Worm (Caenorhabditis elegans) whole organism, L4 larva: ENCODE results near the gene shl-1.
A peak's percentile ranks its signal among the peaks of the same experiment; 100 is the strongest.

Experiments used
- D1046.2 ChIP-seq: fragments of 200-800 bp; sonication (Bioruptor generic); IDR thresholded peaks from 2 replicates; pipeline ENCODE4 v1.3.6; 2022; ENCODE audit warnings: missing genetic modification characterization, missing compliant biosample characterization
- F10B5.3 ChIP-seq: sonication (generic microtip); optimal IDR thresholded peaks from 2 replicates; lab custom pipeline; 2016; ENCODE audit warnings: mild to moderate bottlenecking, missing genetic modification characterization, missing compliant biosample characterization
- F26F4.8 ChIP-seq: fragments of 200-800 bp; sonication (Bioruptor generic); conservative IDR thresholded peaks from 2 replicates; pipeline ENCODE4 v1.3.6; 2022; ENCODE audit warnings: missing genetic modification characterization, missing compliant biosample characterization
- F44E2.7 ChIP-seq: fragments of 200-800 bp; sonication (Bioruptor generic); IDR thresholded peaks from 2 replicates; pipeline ENCODE4 v2.1.2; 2022; ENCODE audit warnings: missing genetic modification characterization, missing compliant biosample characterization
- F49E8.2 ChIP-seq: sonication (generic microtip); optimal IDR thresholded peaks from 2 replicates; lab custom pipeline; 2016; ENCODE audit warnings: missing compliant biosample characterization, mild to moderate bottlenecking, missing genetic modification characterization, borderline replicate concordance
- R02D3.7 ChIP-seq: fragments of 150-350 bp; sonication (generic microtip); optimal IDR thresholded peaks from 3 replicates; lab custom pipeline; 2014; ENCODE audit warnings: missing biosample characterization, missing genetic modification characterization
- T26A8.4 ChIP-seq: fragments of 200-800 bp; sonication (Bioruptor generic); IDR thresholded peaks from 2 replicates; pipeline ENCODE4 v1.3.6; 2022; ENCODE audit warnings: missing genetic modification characterization, missing compliant biosample characterization
- Y75B8A.6 ChIP-seq: fragments of 200-800 bp; sonication (Bioruptor generic); IDR thresholded peaks from 2 replicates; pipeline ENCODE4 v1.3.6; 2022; ENCODE audit warnings: missing genetic modification reagents, missing genetic modification characterization, missing compliant biosample characterization
- aha-1 ChIP-seq: fragments of 150-350 bp; peaks from one replicate; lab custom pipeline; 2014; ENCODE audit warnings: missing biosample characterization, missing genetic modification characterization
- attf-4 ChIP-seq: sonication (generic microtip); optimal IDR thresholded peaks from 3 replicates; lab custom pipeline; 2017; ENCODE audit warnings: missing biosample characterization, missing genetic modification characterization
- ceh-44 ChIP-seq: fragments of 200-800 bp; sonication (Bioruptor generic); IDR thresholded peaks from 2 replicates; pipeline ENCODE4 v1.3.6; 2022; ENCODE audit warnings: missing genetic modification reagents, missing genetic modification characterization, missing compliant biosample characterization
- ceh-62 ChIP-seq: sonication (generic microtip); optimal IDR thresholded peaks from 2 replicates; lab custom pipeline; 2017; ENCODE audit warnings: missing biosample characterization, missing genetic modification characterization
- daf-16 ChIP-seq, 3 experiments: sonication (generic microtip); optimal IDR thresholded peaks; 2 replicates each; lab custom pipeline; 2016 to 2017; ENCODE audit warnings: missing genetic modification characterization in 3 of 3, missing genetic modification reagents in 3 of 3, mild to moderate bottlenecking in 2 of 3, missing compliant biosample characterization in 2 of 3, missing biosample characterization in 1 of 3, moderate library complexity in 1 of 3
- dmd-6 ChIP-seq: fragments of 200-800 bp; sonication (Bioruptor generic); IDR thresholded peaks from 2 replicates; pipeline ENCODE4 v1.3.6; 2022; ENCODE audit warnings: missing genetic modification reagents, missing genetic modification characterization, missing compliant biosample characterization
- dmd-8 ChIP-seq: fragments of 200-800 bp; sonication (Bioruptor generic); IDR thresholded peaks from 2 replicates; pipeline ENCODE4 v1.3.6; 2022; ENCODE audit warnings: missing genetic modification characterization, missing compliant biosample characterization
- dpl-1 ChIP-seq: fragments of 150-350 bp; optimal IDR thresholded peaks from 2 replicates; lab custom pipeline; 2014; ENCODE audit warnings: missing biosample characterization, missing genetic modification reagents, missing genetic modification characterization
- dve-1 ChIP-seq: sonication (generic microtip); optimal IDR thresholded peaks from 2 replicates; lab custom pipeline; 2017; ENCODE audit warnings: antibody characterized with exemption, mild to moderate bottlenecking, missing genetic modification characterization, missing compliant biosample characterization; ENCODE audit not compliant: insufficient read depth
- egl-43 ChIP-seq: fragments of 200-800 bp; sonication (Bioruptor generic); IDR thresholded peaks from 2 replicates; pipeline ENCODE4 v1.3.6; 2022; ENCODE audit warnings: missing genetic modification reagents, missing genetic modification characterization, missing compliant biosample characterization
- fkh-10 ChIP-seq: fragments of 150-350 bp; optimal IDR thresholded peaks from 2 replicates; lab custom pipeline; 2014; ENCODE audit warnings: missing biosample characterization, missing genetic modification reagents, missing genetic modification characterization
- fos-1 ChIP-seq: fragments of 150-350 bp; optimal IDR thresholded peaks from 2 replicates; lab custom pipeline; 2014; ENCODE audit warnings: missing biosample characterization, missing genetic modification characterization
- gei-8 ChIP-seq: fragments of 200-800 bp; sonication (Bioruptor generic); optimal IDR thresholded peaks from 2 replicates; lab custom pipeline; 2018; ENCODE audit warnings: mild to moderate bottlenecking, missing genetic modification characterization, missing compliant biosample characterization
- hif-1 ChIP-seq, 2 experiments: sonication (generic microtip); optimal IDR thresholded peaks; 2 replicates each; lab custom pipeline; 2016 to 2017; ENCODE audit warnings: missing compliant biosample characterization in 2 of 2, missing genetic modification characterization in 2 of 2, missing genetic modification reagents in 2 of 2, missing genotype in 2 of 2, mild to moderate bottlenecking in 1 of 2
- hlh-11 ChIP-seq: fragments of 200-800 bp; sonication (Bioruptor generic); optimal IDR thresholded peaks from 2 replicates; lab custom pipeline; 2018; ENCODE audit warnings: mild to moderate bottlenecking, missing genetic modification characterization, missing compliant biosample characterization
- hmg-1.1 ChIP-seq: fragments of 200-800 bp; sonication (Bioruptor generic); IDR thresholded peaks from 2 replicates; pipeline ENCODE4 v1.3.6; 2022; ENCODE audit warnings: missing genetic modification reagents, missing genetic modification characterization, missing compliant biosample characterization
- jun-1 ChIP-seq: fragments of 150-350 bp; optimal IDR thresholded peaks from 2 replicates; lab custom pipeline; 2014; ENCODE audit warnings: missing biosample characterization, missing genetic modification reagents, missing genetic modification characterization
- lin-1 ChIP-seq: fragments of 200-800 bp; sonication (Bioruptor generic); IDR thresholded peaks from 2 replicates; pipeline ENCODE4 v1.3.6; 2022; ENCODE audit warnings: missing genetic modification reagents, missing genetic modification characterization, missing compliant biosample characterization
- lin-13 ChIP-seq: fragments of 150-350 bp; optimal IDR thresholded peaks from 2 replicates; lab custom pipeline; 2014; ENCODE audit warnings: missing biosample characterization, missing genetic modification reagents, missing genetic modification characterization
- lin-15B ChIP-seq: fragments of 150-350 bp; sonication (generic microtip); optimal IDR thresholded peaks from 3 replicates; lab custom pipeline; 2014; ENCODE audit warnings: missing biosample characterization, missing genetic modification characterization
- lin-29 ChIP-seq: fragments of 200-800 bp; sonication (Bioruptor generic); IDR thresholded peaks from 2 replicates; pipeline ENCODE4 v1.3.6; 2022; ENCODE audit warnings: missing genetic modification reagents, missing genetic modification characterization, missing compliant biosample characterization
- lin-38 ChIP-seq: fragments of 200-800 bp; sonication (Bioruptor generic); IDR thresholded peaks from 2 replicates; pipeline ENCODE4 v1.3.6; 2022; ENCODE audit warnings: missing genetic modification reagents, missing genetic modification characterization, missing compliant biosample characterization
- lin-39 ChIP-seq: fragments of 150-350 bp; optimal IDR thresholded peaks from 2 replicates; lab custom pipeline; 2014; ENCODE audit warnings: missing biosample characterization, missing genetic modification reagents, missing genetic modification characterization
- lir-3 ChIP-seq: sonication (generic microtip); optimal IDR thresholded peaks from 2 replicates; lab custom pipeline; 2016; ENCODE audit warnings: mild to moderate bottlenecking, missing genetic modification characterization, missing compliant biosample characterization
- mdt-29 ChIP-seq: fragments of 200-800 bp; sonication (Bioruptor generic); IDR thresholded peaks from 2 replicates; pipeline ENCODE4 v1.3.6; 2022; ENCODE audit warnings: missing genetic modification reagents, missing genetic modification characterization, missing compliant biosample characterization
- mep-1 ChIP-seq: fragments of 150-350 bp; sonication (generic microtip); optimal IDR thresholded peaks from 3 replicates; lab custom pipeline; 2014; ENCODE audit warnings: missing biosample characterization, missing genetic modification characterization
- mxl-2 ChIP-seq: fragments of 200-800 bp; sonication (Bioruptor generic); conservative IDR thresholded peaks from 2 replicates; pipeline ENCODE4 v1.3.6; 2022; ENCODE audit warnings: missing genetic modification reagents, missing genetic modification characterization, missing compliant biosample characterization
- nhr-10 ChIP-seq: fragments of 150-350 bp; optimal IDR thresholded peaks from 2 replicates; lab custom pipeline; 2014; ENCODE audit warnings: missing biosample characterization, missing genetic modification characterization
- nhr-11 ChIP-seq: fragments of 150-350 bp; optimal IDR thresholded peaks from 2 replicates; lab custom pipeline; 2014; ENCODE audit warnings: missing biosample characterization, missing genetic modification characterization
- nhr-237 ChIP-seq: sonication (generic microtip); optimal IDR thresholded peaks from 2 replicates; lab custom pipeline; 2017; ENCODE audit warnings: missing biosample characterization, missing genetic modification characterization
- nhr-28 ChIP-seq: fragments of 150-350 bp; optimal IDR thresholded peaks from 2 replicates; lab custom pipeline; 2014; ENCODE audit warnings: missing biosample characterization, missing genetic modification characterization
- pha-4 ChIP-seq, 2 experiments: fragments of 150-350 bp in 1 of 2; fragments of 200-800 bp in 1 of 2; sonication (Bioruptor generic) in 1 of 2; IDR thresholded peaks in 1 of 2; optimal IDR thresholded peaks in 1 of 2; 2 replicates each; pipeline versions ENCODE4 v1.3.6 to Lab custom; 2014 to 2022; ENCODE audit warnings: missing genetic modification characterization in 2 of 2, missing genetic modification reagents in 2 of 2, missing biosample characterization in 1 of 2, missing compliant biosample characterization in 1 of 2
- sdz-12 ChIP-seq: fragments of 200-800 bp; sonication (Bioruptor generic); optimal IDR thresholded peaks from 2 replicates; lab custom pipeline; 2018; ENCODE audit warnings: mild to moderate bottlenecking, missing genetic modification characterization, missing compliant biosample characterization
- set-16 ChIP-seq: fragments of 200-800 bp; sonication (Bioruptor generic); IDR thresholded peaks from 2 replicates; pipeline ENCODE4 v1.3.6; 2022; ENCODE audit warnings: missing genetic modification reagents, missing genetic modification characterization, missing compliant biosample characterization
- spr-1 ChIP-seq: sonication (generic microtip); optimal IDR thresholded peaks from 2 replicates; lab custom pipeline; 2016; ENCODE audit warnings: mild to moderate bottlenecking, missing genetic modification characterization, missing compliant biosample characterization
- zfp-2 ChIP-seq: sonication (generic microtip); optimal IDR thresholded peaks from 2 replicates; lab custom pipeline; 2016; ENCODE audit warnings: mild to moderate bottlenecking, missing genetic modification characterization, missing compliant biosample characterization
- zfp-3 ChIP-seq: fragments of 200-800 bp; sonication (Bioruptor generic); conservative IDR thresholded peaks from 2 replicates; pipeline ENCODE4 v1.3.6; 2022; ENCODE audit warnings: missing genetic modification reagents, missing genetic modification characterization, missing compliant biosample characterization
- zip-2 ChIP-seq: fragments of 150-350 bp; optimal IDR thresholded peaks from 2 replicates; lab custom pipeline; 2014; ENCODE audit warnings: missing biosample characterization, missing genetic modification characterization

Gene shl-1

ce11 chrIV:6378398-6378797 lies 5.5 kb downstream of the shl-1 start (continued):
- no peak for TF ChIP-seq dve-1
- TF ChIP-seq jun-1 (tag; lab: Kevin White, UChicago) = no peak
- peak; percentile 62 for TF ChIP-seq spr-1 (tag; lab: Kevin White, UChicago)
- no peak for TF ChIP-seq zfp-3 (GFP tag; lab: Robert Waterston, UW)
- no peak for TF ChIP-seq aha-1 (tag; lab: Kevin White, UChicago)
- TF ChIP-seq lin-38 (GFP tag; lab: Robert Waterston, UW) = 0 out of 2 replicates have a peak, but pooled peaks have one; percentile 19
- TF ChIP-seq T26A8.4 (GFP tag; lab: Robert Waterston, UW) = peak; percentile 94
- TF ChIP-seq dpl-1 (GFP tag; lab: Kevin White, UChicago) = peak; percentile 25
- TF ChIP-seq mdt-29 (GFP tag; lab: Robert Waterston, UW) = no peak
- TF ChIP-seq lin-15B (tag; lab: Kevin White, UChicago) = no peak

- TF ChIP-seq lin-13 (GFP tag; lab: Kevin White, UChicago) (no peak), hlh-11 (tag; lab: Kevin White, UChicago) (no peak), lin-38 (GFP tag; lab: Robert Waterston, UW) (no peak), gei-8 (GFP tag; lab: Kevin White, UChicago) (no peak), aha-1 (tag; lab: Kevin White, UChicago) (peak; percentile 94), nhr-10 (tag; lab: Kevin White, UChicago) (no peak), fos-1 (tag; lab: Kevin White, UChicago) (no peak), fkh-10 (no peak), F49E8.2 (tag; lab: Kevin White, UChicago) (no peak), pha-4 (GFP tag; IDR thresholded peaks at IDR 0.05; lab: Robert Waterston, UW) (no peak), pha-4 (tag; optimal IDR thresholded peaks at IDR 0.05; lab: Kevin White, UChicago) (no peak), daf-16 (GFP tag; optimal IDR thresholded peaks at IDR 0.05; lab: Kevin White, UChicago) (no peak), daf-16 (tag; optimal IDR thresholded peaks at IDR 0.05; lab: Kevin White, UChicago) (no peak), hif-1 (tag; optimal IDR thresholded peaks at IDR 0.05; lab: Kevin White, UChicago) (no peak), nhr-28 (no peak), lir-3 (tag; lab: Kevin White, UChicago) (no peak), nhr-237 (tag; lab: Kevin White, UChicago) (no peak), lin-1 (no peak), F10B5.3 (no peak), zfp-2 (no peak), ceh-44 (GFP tag; lab: Robert Waterston, UW) (no peak), zip-2 (tag; lab: Kevin White, UChicago) (no peak), spr-1 (tag; lab: Kevin White, UChicago) (peak; percentile 9), lin-29 (peak; percentile 25; the same call in 1 of the 2 replicates), ceh-62 (tag; lab: Kevin White, UChicago) (no peak), mep-1 (tag; lab: Kevin White, UChicago) (no peak), F44E2.7 (GFP tag; lab: Robert Waterston, UW) (no peak), hmg-1.1 (0 out of 2 replicates have a peak, but pooled peaks have one; percentile 31), F26F4.8 (no peak), dpl-1 (GFP tag; lab: Kevin White, UChicago) (no peak), egl-43 (no peak; the same call in 1 of the 2 replicates), mdt-29 (GFP tag; lab: Robert Waterston, UW) (no peak), nhr-11 (tag; lab: Kevin White, UChicago) (no peak), attf-4 (no peak), Y75B8A.6 (no peak), mxl-2 (no peak), set-16 (peak; percentile 94), dmd-8 (GFP tag; lab: Robert Waterston, UW) (0 out of 2 replicates have a peak, but pooled peaks have one; percentile 22), zfp-3 (GFP tag; lab: Robert Waterston, UW) (no peak), dmd-6 (GFP tag; lab: Robert Waterston, UW) (no peak), D1046.2 (GFP tag; lab: Robert Waterston, UW) (no peak), lin-39 (tag; lab: Kevin White, UChicago) (no peak), sdz-12 (GFP tag; lab: Kevin White, UChicago) (peak; percentile 78), R02D3.7 (tag; lab: Kevin White, UChicago) (no peak)
These were observed 6.4 kb downstream of the shl-1 start for ce11 chrIV:6377335-6378069.
